Worm (Caenorhabditis elegans) whole organism, young adult: ENCODE results near the gene ZK892.6.

Source experiments
- F22D6.2 ChIP-seq: sonication (generic microtip); optimal IDR thresholded peaks from 2 replicates; lab custom pipeline; 2016; ENCODE audit warnings: mild to moderate bottlenecking, missing genetic modification characterization, missing compliant biosample characterization
- F33H1.4 ChIP-seq: fragments of 200-800 bp; sonication (Bioruptor generic); IDR thresholded peaks from 2 replicates; pipeline ENCODE4 v1.3.6; 2022; ENCODE audit warnings: missing genetic modification reagents, missing genetic modification characterization, missing compliant biosample characterization
- F39B2.1 ChIP-seq: fragments of 200-800 bp; sonication (Bioruptor generic); IDR thresholded peaks from 2 replicates; pipeline ENCODE4 v1.3.6; 2022; ENCODE audit warnings: missing genetic modification reagents, missing genetic modification characterization, missing compliant biosample characterization
- F49E8.2 ChIP-seq: sonication (generic microtip); optimal IDR thresholded peaks from 3 replicates; lab custom pipeline; 2017; ENCODE audit warnings: missing genetic modification characterization, mild to moderate bottlenecking, missing compliant biosample characterization, antibody characterized with exemption, moderate library complexity; ENCODE audit not compliant: insufficient read depth
- F52B5.7 ChIP-seq: sonication (generic microtip); optimal IDR thresholded peaks from 2 replicates; lab custom pipeline; 2016; ENCODE audit warnings: mild to moderate bottlenecking, missing genetic modification characterization, missing compliant biosample characterization
- Y79H2A.3 ChIP-seq: fragments of 200-800 bp; sonication (Bioruptor generic); conservative IDR thresholded peaks from 2 replicates; pipeline ENCODE4 v1.3.6; 2022; ENCODE audit warnings: missing genetic modification reagents, missing genetic modification characterization, missing compliant biosample characterization
- akir-1 ChIP-seq: fragments of 200-800 bp; sonication (Bioruptor generic); optimal IDR thresholded peaks from 2 replicates; lab custom pipeline; 2018; ENCODE audit warnings: mild to moderate bottlenecking, missing genetic modification characterization, moderate library complexity, missing compliant biosample characterization
- ama-1 ChIP-seq, 3 experiments: fragments of 150-350 bp in 1 of 3; sonication (generic microtip) in 2 of 3; optimal IDR thresholded peaks; 2 replicates each; lab custom pipeline; 2014 to 2018; ENCODE audit warnings: missing biosample characterization in 2 of 3, missing genetic modification characterization in 2 of 3, missing genetic modification reagents in 2 of 3
- athp-1 ChIP-seq: sonication (generic microtip); optimal IDR thresholded peaks from 2 replicates; lab custom pipeline; 2017; ENCODE audit warnings: mild to moderate bottlenecking, missing genetic modification characterization, missing compliant biosample characterization
- attf-5 ChIP-seq: fragments of 200-800 bp; sonication (Bioruptor generic); optimal IDR thresholded peaks from 2 replicates; lab custom pipeline; 2018; ENCODE audit warnings: mild to moderate bottlenecking, missing genetic modification characterization, missing compliant biosample characterization
- bed-2 ChIP-seq: fragments of 200-800 bp; sonication (Bioruptor generic); IDR thresholded peaks from 2 replicates; pipeline ENCODE4 v1.3.6; 2022; ENCODE audit warnings: missing genetic modification reagents, missing genetic modification characterization, missing compliant biosample characterization
- dox-1 ChIP-seq: fragments of 200-800 bp; sonication (Bioruptor generic); IDR thresholded peaks from 2 replicates; pipeline ENCODE4 v1.3.6; 2022; ENCODE audit warnings: missing genetic modification reagents, missing genetic modification characterization, missing compliant biosample characterization
- dpl-1 ChIP-seq: fragments of 150-350 bp; optimal IDR thresholded peaks from 2 replicates; lab custom pipeline; 2014; ENCODE audit warnings: missing biosample characterization, missing genetic modification reagents, missing genetic modification characterization
- efl-1 ChIP-seq: fragments of 150-350 bp; optimal IDR thresholded peaks from 2 replicates; lab custom pipeline; 2014; ENCODE audit warnings: missing biosample characterization, missing genetic modification reagents, missing genetic modification characterization
- egrh-3 ChIP-seq: fragments of 200-800 bp; sonication (Bioruptor generic); IDR thresholded peaks from 2 replicates; pipeline ENCODE4 v1.3.6; 2022; ENCODE audit warnings: missing genetic modification reagents, missing genetic modification characterization, missing compliant biosample characterization
- ekl-4 ChIP-seq: fragments of 200-800 bp; sonication (Bioruptor generic); IDR thresholded peaks from 2 replicates; pipeline ENCODE4 v1.3.6; 2022; ENCODE audit warnings: missing genetic modification reagents, missing genetic modification characterization, missing compliant biosample characterization
- him-1 ChIP-seq: sonication (generic microtip); optimal IDR thresholded peaks from 2 replicates; lab custom pipeline; 2016; ENCODE audit warnings: missing genotype, missing genetic modification reagents, missing genetic modification characterization, missing compliant biosample characterization
- hmg-1.2 ChIP-seq: fragments of 200-800 bp; sonication (Bioruptor generic); IDR thresholded peaks from 2 replicates; pipeline ENCODE4 v1.3.6; 2022; ENCODE audit warnings: missing genetic modification reagents, missing genetic modification characterization, missing compliant biosample characterization
- let-526 ChIP-seq: fragments of 200-800 bp; sonication (Bioruptor generic); IDR thresholded peaks from 2 replicates; pipeline ENCODE4 v1.3.6; 2022; ENCODE audit warnings: missing genetic modification reagents, missing genetic modification characterization, missing compliant biosample characterization
- lin-35 ChIP-seq, 3 experiments: fragments of 150-350 bp in 2 of 3; sonication (generic microtip) in 1 of 3; optimal IDR thresholded peaks; 2 replicates each; lab custom pipeline; 2014 to 2018; ENCODE audit warnings: missing biosample characterization in 3 of 3, missing genetic modification characterization in 3 of 3, missing genetic modification reagents in 3 of 3
- madf-3 ChIP-seq: fragments of 200-800 bp; sonication (Bioruptor generic); IDR thresholded peaks from 2 replicates; pipeline ENCODE4 v1.3.6; 2022; ENCODE audit warnings: missing genetic modification reagents, missing genetic modification characterization, missing compliant biosample characterization
- mcd-1 ChIP-seq: fragments of 200-800 bp; sonication (Bioruptor generic); IDR thresholded peaks from 2 replicates; pipeline ENCODE4 v1.3.6; 2022; ENCODE audit warnings: missing genetic modification reagents, missing genetic modification characterization, missing compliant biosample characterization
- mxl-1 ChIP-seq: sonication (generic microtip); optimal IDR thresholded peaks from 2 replicates; lab custom pipeline; 2016; ENCODE audit warnings: missing genetic modification characterization, missing compliant biosample characterization
- nhr-90 ChIP-seq: sonication (generic microtip); optimal IDR thresholded peaks from 2 replicates; lab custom pipeline; 2016; ENCODE audit warnings: missing genotype, mild to moderate bottlenecking, missing genetic modification characterization, missing compliant biosample characterization
- pha-4 ChIP-seq: fragments of 150-350 bp; sonication (generic microtip); optimal IDR thresholded peaks from 2 replicates; lab custom pipeline; 2014; ENCODE audit warnings: missing biosample characterization, missing genetic modification reagents, missing genetic modification characterization
- rpc-1 ChIP-seq, 2 experiments: fragments of 150-350 bp in 1 of 2; sonication (generic microtip) in 1 of 2; optimal IDR thresholded peaks; 2 replicates each; lab custom pipeline; 2014 to 2018; ENCODE audit warnings: missing biosample characterization in 1 of 2, missing genetic modification characterization in 1 of 2, missing genetic modification reagents in 1 of 2, missing genotype in 1 of 2
- sdz-38 ChIP-seq: sonication (generic microtip); optimal IDR thresholded peaks from 2 replicates; lab custom pipeline; 2016; ENCODE audit warnings: missing genotype, missing genetic modification characterization, missing compliant biosample characterization
- snpc-1.3 ChIP-seq: sonication (generic microtip); optimal IDR thresholded peaks from 2 replicates; lab custom pipeline; 2017; ENCODE audit warnings: missing genetic modification characterization, mild to moderate bottlenecking, missing compliant biosample characterization, antibody characterized with exemption, moderate library complexity, missing genotype, missing genetic modification reagents; ENCODE audit not compliant: insufficient read depth
- xnd-1 ChIP-seq: sonication (generic microtip); optimal IDR thresholded peaks from 2 replicates; lab custom pipeline; 2016; ENCODE audit warnings: missing genotype, missing genetic modification reagents, missing genetic modification characterization, missing compliant biosample characterization
- zfh-2 ChIP-seq: fragments of 200-800 bp; sonication (Bioruptor generic); conservative IDR thresholded peaks from 2 replicates; pipeline ENCODE4 v1.3.6; 2022; ENCODE audit warnings: missing genetic modification reagents, missing genetic modification characterization, missing compliant biosample characterization
- ztf-18 ChIP-seq: sonication (generic microtip); optimal IDR thresholded peaks from 2 replicates; lab custom pipeline; 2016; ENCODE audit warnings: missing genotype, mild to moderate bottlenecking, missing genetic modification characterization, missing compliant biosample characterization
- ztf-28 ChIP-seq: fragments of 200-800 bp; sonication (Bioruptor generic); IDR thresholded peaks from 2 replicates; pipeline ENCODE4 v1.3.6; 2022; ENCODE audit warnings: missing genetic modification reagents, missing genetic modification characterization, missing compliant biosample characterization

The ZK892.6 gene

ce11 chrII:9960127-9960526 is 19.8 kb downstream of the ZK892.6 start:
- TF ChIP-seq hmg-1.2 (GFP tag; lab: Robert Waterston, UW), result no peak
- 0 out of 2 replicates have a peak, but pooled peaks have one; percentile 20 for TF ChIP-seq zfh-2
- TF ChIP-seq, all 124 proteins: peak for 1

ce11 chrII:9956116-9956515 is 23.8 kb downstream of the ZK892.6 start:
- TF ChIP-seq xnd-1 (tag; lab: Kevin White, UChicago) (no peak), akir-1 (no peak), mxl-1 (no peak), efl-1 (GFP tag; lab: Kevin White, UChicago) (no peak), rpc-1 (optimal IDR thresholded peaks at IDR 0.05; lab: Kevin White, UChicago) (no peak), rpc-1 (tag; optimal IDR thresholded peaks at IDR 0.05; lab: Kevin White, UChicago) (no peak), him-1 (no peak), mcd-1 (no peak), hmg-1.2 (GFP tag; lab: Robert Waterston, UW) (no peak), ama-1 (optimal IDR thresholded peaks at IDR 0.05; lab: Kevin White, UChicago) (no peak), ama-1 (GFP tag; optimal IDR thresholded peaks at IDR 0.05; lab: Kevin White, UChicago) (no peak), lin-35 (GFP tag; optimal IDR thresholded peaks at IDR 0.05; lab: Kevin White, UChicago) (no peak)

- TF ChIP-seq nhr-90 (tag; lab: Kevin White, UChicago) (no peak), rpc-1 (optimal IDR thresholded peaks at IDR 0.05; lab: Kevin White, UChicago) (no peak), rpc-1 (tag; optimal IDR thresholded peaks at IDR 0.05; lab: Kevin White, UChicago) (no peak), ekl-4 (GFP tag; lab: Robert Waterston, UW) (no peak)
Observed at ce11 chrII:9954885-9955284, 25.0 kb downstream of the ZK892.6 start, which contains the start of gene egl-43. Gene egl-43 (plus strand): TSS chrII:9955185.

- TF ChIP-seq F22D6.2 (tag; lab: Kevin White, UChicago) (no peak), madf-3 (no peak), F49E8.2 (no peak), ztf-18 (tag; lab: Kevin White, UChicago) (no peak), lin-35 (GFP tag; optimal IDR thresholded peaks at IDR 0.05; lab: Kevin White, UChicago) (no peak), pha-4 (tag; lab: Kevin White, UChicago) (no peak), F39B2.1 (no peak), snpc-1.3 (tag; lab: Kevin White, UChicago) (no peak), attf-5 (GFP tag; lab: Kevin White, UChicago) (no peak), athp-1 (tag; lab: Kevin White, UChicago) (no peak), bed-2 (GFP tag; lab: Robert Waterston, UW) (no peak), ztf-28 (no peak)
Observed at ce11 chrII:9951846-9952245, 28.1 kb downstream of the ZK892.6 start.

- TF ChIP-seq dpl-1 (GFP tag; lab: Kevin White, UChicago) (no peak), Y79H2A.3 (GFP tag; lab: Robert Waterston, UW) (no peak), F52B5.7 (tag; lab: Kevin White, UChicago) (no peak), sdz-38 (tag; lab: Kevin White, UChicago) (no peak), F22D6.2 (tag; lab: Kevin White, UChicago) (no peak), F33H1.4 (GFP tag; lab: Robert Waterston, UW) (no peak), let-526 (GFP tag; lab: Robert Waterston, UW) (no peak), egrh-3 (GFP tag; lab: Robert Waterston, UW) (no peak), dox-1 (GFP tag; lab: Robert Waterston, UW) (no peak)
Observed at ce11 chrII:9948662-9949061, 31.3 kb downstream of the ZK892.6 start.
